Fruit fly (Drosophila melanogaster) whole organism, embryonic: ENCODE results near the gene CG31752.

Experiments used
- ATbp ChIP-seq: fragments of 200-800 bp; sonication (Bioruptor generic); optimal IDR thresholded peaks from 2 replicates; lab custom pipeline; 2017; ENCODE audit warnings: missing biosample characterization, mild to moderate bottlenecking, missing genetic modification characterization, missing genetic modification reagents
- Bgb ChIP-seq: fragments of 200-800 bp; sonication (Bioruptor generic); IDR thresholded peaks from 2 replicates; pipeline ENCODE4 v1.3.6; 2022; ENCODE audit warnings: missing biosample characterization, missing genetic modification characterization; ENCODE audit not compliant: partially characterized antibody
- CG10979 ChIP-seq: fragments of 200-800 bp; sonication (Bioruptor generic); optimal IDR thresholded peaks from 2 replicates; lab custom pipeline; 2018; ENCODE audit warnings: missing biosample characterization, mild to moderate bottlenecking, missing genetic modification characterization, moderate library complexity
- CG11085 ChIP-seq: fragments of 200-800 bp; sonication (Bioruptor generic); IDR thresholded peaks from 2 replicates; pipeline ENCODE4 v1.3.6; 2022; ENCODE audit warnings: missing biosample characterization, missing genetic modification characterization
- CG11398 ChIP-seq: fragments of 200-800 bp; sonication (Bioruptor generic); optimal IDR thresholded peaks from 2 replicates; lab custom pipeline; 2016; ENCODE audit warnings: missing biosample characterization, missing genetic modification characterization
- CG11456 ChIP-seq: fragments of 200-800 bp; sonication (Bioruptor generic); IDR thresholded peaks from 3 replicates; pipeline ENCODE4 v1.3.6; 2022; ENCODE audit warnings: missing biosample characterization, missing genetic modification characterization
- CG11560 ChIP-seq: fragments of 200-800 bp; sonication (Bioruptor generic); IDR thresholded peaks from 3 replicates; pipeline ENCODE4 v1.3.6; 2022; ENCODE audit warnings: missing biosample characterization, missing genetic modification characterization
- CG12071 ChIP-seq: fragments of 200-800 bp; sonication (Bioruptor generic); optimal IDR thresholded peaks from 3 replicates; lab custom pipeline; 2018; ENCODE audit warnings: missing biosample characterization, mild to moderate bottlenecking, missing genetic modification characterization
- CG12769 ChIP-seq: fragments of 200-800 bp; sonication (Bioruptor generic); optimal IDR thresholded peaks from 2 replicates; lab custom pipeline; 2019; ENCODE audit warnings: missing biosample characterization, mild to moderate bottlenecking, missing genetic modification characterization, moderate library complexity
- CG14965 ChIP-seq: fragments of 200-800 bp; sonication (Bioruptor generic); optimal IDR thresholded peaks from 2 replicates; lab custom pipeline; 2016; ENCODE audit warnings: missing biosample characterization, missing genetic modification characterization, borderline replicate concordance
- CG15696 ChIP-seq: fragments of 200-800 bp; sonication (Bioruptor generic); optimal IDR thresholded peaks from 2 replicates; lab custom pipeline; 2019; ENCODE audit warnings: missing biosample characterization, mild to moderate bottlenecking, missing genetic modification characterization, moderate library complexity
- CG16813 ChIP-seq: fragments of 200-800 bp; sonication (Bioruptor generic); IDR thresholded peaks from 3 replicates; pipeline ENCODE4 v1.3.6; 2022; ENCODE audit warnings: missing biosample characterization, missing genetic modification characterization; ENCODE audit not compliant: partially characterized antibody
- CG17568 ChIP-seq: fragments of 200-800 bp; sonication (Bioruptor generic); optimal IDR thresholded peaks from 2 replicates; lab custom pipeline; 2018; ENCODE audit warnings: missing biosample characterization, mild to moderate bottlenecking, missing genetic modification characterization, moderate library complexity
- CG2129 ChIP-seq: fragments of 200-800 bp; sonication (Bioruptor generic); IDR thresholded peaks from 2 replicates; pipeline ENCODE4 v1.3.6; 2022; ENCODE audit warnings: missing biosample characterization, missing genetic modification characterization; ENCODE audit not compliant: partially characterized antibody
- CG2202 ChIP-seq: fragments of 200-800 bp; sonication (Bioruptor generic); optimal IDR thresholded peaks from 2 replicates; lab custom pipeline; 2018; ENCODE audit warnings: missing biosample characterization, mild to moderate bottlenecking, missing genetic modification characterization
- CG32772 ChIP-seq: fragments of 200-800 bp; sonication (Bioruptor generic); IDR thresholded peaks from 2 replicates; pipeline ENCODE4 v1.3.6; 2022; ENCODE audit warnings: missing biosample characterization, missing genetic modification characterization
- CG34376 ChIP-seq: fragments of 200-800 bp; sonication (Bioruptor generic); optimal IDR thresholded peaks from 2 replicates; lab custom pipeline; 2018; ENCODE audit warnings: missing biosample characterization, mild to moderate bottlenecking, missing genetic modification characterization
- CG42726 ChIP-seq: fragments of 200-800 bp; sonication (Bioruptor generic); IDR thresholded peaks from 2 replicates; pipeline ENCODE4 v1.3.6; 2022; ENCODE audit warnings: missing biosample characterization, missing genetic modification characterization; ENCODE audit not compliant: partially characterized antibody
- CG4360 ChIP-seq: fragments of 200-800 bp; sonication (Bioruptor generic); IDR thresholded peaks from 2 replicates; pipeline ENCODE4 v1.3.6; 2022; ENCODE audit warnings: missing biosample characterization, missing genetic modification characterization
- CG4730 ChIP-seq: fragments of 200-800 bp; sonication (Bioruptor generic); IDR thresholded peaks from 2 replicates; pipeline ENCODE4 v1.3.6; 2022; ENCODE audit warnings: missing biosample characterization, missing genetic modification characterization
- CG6813 ChIP-seq: fragments of 200-800 bp; sonication (Bioruptor generic); optimal IDR thresholded peaks from 2 replicates; lab custom pipeline; 2017; ENCODE audit warnings: missing biosample characterization, missing genetic modification characterization, mild to moderate bottlenecking, moderate library complexity, missing genetic modification reagents
- CG9817 ChIP-seq: fragments of 200-800 bp; sonication (Bioruptor generic); optimal IDR thresholded peaks from 2 replicates; lab custom pipeline; 2018; ENCODE audit warnings: missing biosample characterization, mild to moderate bottlenecking, missing genetic modification characterization, moderate library complexity
- Camta ChIP-seq: fragments of 200-800 bp; sonication (Bioruptor generic); optimal IDR thresholded peaks from 2 replicates; lab custom pipeline; 2016; ENCODE audit warnings: missing biosample characterization, missing genetic modification characterization
- CrebB ChIP-seq: fragments of 200-800 bp; sonication (Bioruptor generic); optimal IDR thresholded peaks from 3 replicates; lab custom pipeline; 2018; ENCODE audit warnings: missing biosample characterization, mild to moderate bottlenecking, missing genetic modification characterization
- D19B ChIP-seq: fragments of 200-800 bp; sonication (Bioruptor generic); optimal IDR thresholded peaks from 2 replicates; lab custom pipeline; 2017; ENCODE audit warnings: missing biosample characterization, mild to moderate bottlenecking, missing genetic modification characterization
- Dad ChIP-seq: fragments of 200-800 bp; sonication (Bioruptor generic); optimal IDR thresholded peaks from 3 replicates; lab custom pipeline; 2016; ENCODE audit warnings: missing biosample characterization, missing genetic modification characterization
- E2f1 ChIP-seq: fragments of 200-800 bp; sonication (Bioruptor generic); IDR thresholded peaks from 2 replicates; pipeline ENCODE4 v1.3.6; 2022; ENCODE audit warnings: missing biosample characterization, missing genetic modification characterization
- Eip74EF ChIP-seq, 2 experiments: fragments of 200-800 bp in 1 of 2; fragments of >200 bp in 1 of 2; sonication (Bioruptor generic) in 1 of 2; optimal IDR thresholded peaks; 2 replicates each; lab custom pipeline; 2017 to 2019; ENCODE audit warnings: missing biosample characterization in 2 of 2, missing genetic modification characterization in 2 of 2, mild to moderate bottlenecking in 1 of 2, moderate library complexity in 1 of 2
- Fer1 ChIP-seq: fragments of 200-800 bp; sonication (Bioruptor generic); optimal IDR thresholded peaks from 2 replicates; lab custom pipeline; 2017; ENCODE audit warnings: missing biosample characterization, mild to moderate bottlenecking, missing genetic modification characterization
- Gug ChIP-seq: fragments of 200-800 bp; sonication (Bioruptor generic); IDR thresholded peaks from 4 replicates; pipeline ENCODE4 v1.3.6; 2022; ENCODE audit warnings: missing biosample characterization, missing genetic modification characterization
- HLHmδ ChIP-seq: fragments of 200-800 bp; sonication (Bioruptor generic); optimal IDR thresholded peaks from 2 replicates; lab custom pipeline; 2018; ENCODE audit warnings: missing biosample characterization, mild to moderate bottlenecking, missing genetic modification characterization, moderate library complexity
- HmgZ ChIP-seq: fragments of 200-800 bp; sonication (Bioruptor generic); optimal IDR thresholded peaks from 2 replicates; lab custom pipeline; 2018; ENCODE audit warnings: missing biosample characterization, mild to moderate bottlenecking, missing genetic modification characterization
- Nf-YC ChIP-seq: fragments of 200-800 bp; optimal IDR thresholded peaks from 3 replicates; lab custom pipeline; 2019; ENCODE audit warnings: missing biosample characterization, mild to moderate bottlenecking, missing genetic modification characterization, moderate library complexity
- NfI ChIP-seq: fragments of 200-800 bp; sonication (Bioruptor generic); optimal IDR thresholded peaks from 3 replicates; lab custom pipeline; 2018; ENCODE audit warnings: missing biosample characterization, mild to moderate bottlenecking, missing genetic modification characterization, moderate library complexity
- Rx ChIP-seq: fragments of 200-800 bp; sonication (Bioruptor generic); IDR thresholded peaks from 2 replicates; pipeline ENCODE4 v1.3.6; 2022; ENCODE audit warnings: missing biosample characterization, missing genetic modification characterization
- abd-A ChIP-seq: fragments of 200-800 bp; sonication (Bioruptor generic); optimal IDR thresholded peaks from 3 replicates; lab custom pipeline; 2019; ENCODE audit warnings: missing biosample characterization, mild to moderate bottlenecking, missing genetic modification characterization, moderate library complexity
- ash1 ChIP-seq: fragments of 200-800 bp; sonication (Bioruptor generic); optimal IDR thresholded peaks from 2 replicates; lab custom pipeline; 2018; ENCODE audit warnings: missing biosample characterization, mild to moderate bottlenecking, missing genetic modification characterization
- ato ChIP-seq: fragments of 200-800 bp; sonication (Bioruptor generic); IDR thresholded peaks from 2 replicates; pipeline ENCODE4 v1.3.6; 2022; ENCODE audit warnings: missing biosample characterization, missing genetic modification characterization; ENCODE audit not compliant: partially characterized antibody
- bcd ChIP-seq: fragments of 200-800 bp; sonication (Bioruptor generic); optimal IDR thresholded peaks from 2 replicates; lab custom pipeline; 2017; ENCODE audit warnings: missing biosample characterization, mild to moderate bottlenecking, missing genetic modification characterization
- ewg ChIP-seq: fragments of 200-800 bp; sonication (Bioruptor generic); optimal IDR thresholded peaks from 3 replicates; lab custom pipeline; 2017; ENCODE audit warnings: mild to moderate bottlenecking, missing biosample characterization, missing genetic modification reagents, missing genetic modification characterization
- inv ChIP-seq: fragments of 200-800 bp; sonication (Bioruptor generic); IDR thresholded peaks from 2 replicates; pipeline ENCODE4 v1.3.6; 2022; ENCODE audit warnings: missing biosample characterization, missing genetic modification characterization; ENCODE audit not compliant: partially characterized antibody
- jumu ChIP-seq: fragments of 200-800 bp; sonication (Bioruptor generic); optimal IDR thresholded peaks from 3 replicates; lab custom pipeline; 2016; ENCODE audit warnings: missing biosample characterization, missing genetic modification characterization
- oc ChIP-seq: fragments of 200-800 bp; sonication (Bioruptor generic); optimal IDR thresholded peaks from 2 replicates; lab custom pipeline; 2018; ENCODE audit warnings: missing biosample characterization, mild to moderate bottlenecking, missing genetic modification characterization, moderate library complexity
- slou ChIP-seq: fragments of 200-800 bp; sonication (Bioruptor generic); optimal IDR thresholded peaks from 3 replicates; lab custom pipeline; 2016; ENCODE audit warnings: missing biosample characterization, missing genetic modification characterization
- sob ChIP-seq: fragments of 200-800 bp; sonication (Bioruptor generic); IDR thresholded peaks from 2 replicates; pipeline ENCODE4 v1.3.6; 2022; ENCODE audit warnings: missing biosample characterization, missing genetic modification characterization
- trem ChIP-seq: fragments of 200-800 bp; optimal IDR thresholded peaks from 3 replicates; lab custom pipeline; 2019; ENCODE audit warnings: missing biosample characterization, mild to moderate bottlenecking, missing genetic modification characterization, moderate library complexity
- trh ChIP-seq: fragments of 200-800 bp; sonication (Bioruptor generic); optimal IDR thresholded peaks from 2 replicates; lab custom pipeline; 2016; ENCODE audit warnings: missing biosample characterization, missing genetic modification characterization
- tup ChIP-seq: fragments of 200-800 bp; sonication (Bioruptor generic); optimal IDR thresholded peaks from 2 replicates; lab custom pipeline; 2016; ENCODE audit warnings: missing biosample characterization, mild to moderate bottlenecking, missing genetic modification characterization, moderate library complexity
- unc-4 ChIP-seq: fragments of 200-800 bp; sonication (Bioruptor generic); IDR thresholded peaks from 2 replicates; pipeline ENCODE4 v1.3.6; 2022; ENCODE audit warnings: missing biosample characterization, missing genetic modification characterization; ENCODE audit not compliant: partially characterized antibody

CG31752 gene

dm6 chr2L:18844917-18845509 is 3.9 kb upstream of the CG31752 start, which contains the start of gene CG17321 (continued):
- no peak for TF ChIP-seq HmgZ
- peak; percentile 51 for TF ChIP-seq ewg
- TF ChIP-seq trem (tag; lab: Kevin White, UChicago): no peak
- TF ChIP-seq Bgb (GFP tag; lab: Robert Waterston, UW): peak; percentile 27; the same call in 1 of the 2 replicates
- TF ChIP-seq CG14965 (GFP tag; lab: Kevin White, UChicago): no peak
- TF ChIP-seq CG4360 (GFP tag; lab: Robert Waterston, UW): no peak
- TF ChIP-seq Dad: no peak
- TF ChIP-seq CG11456 (GFP tag; lab: Robert Waterston, UW): 0 out of 3 replicates have a peak, but pooled peaks have one; percentile 37
- no peak for TF ChIP-seq Camta (GFP tag; lab: Kevin White, UChicago)
- no peak for TF ChIP-seq CG4730 (GFP tag; lab: Robert Waterston, UW)
- TF ChIP-seq Gug: no peak
- no peak for TF ChIP-seq CG9817 (tag; lab: Kevin White, UChicago)
- no peak for TF ChIP-seq jumu (GFP tag; lab: Kevin White, UChicago)
- peak; percentile 31 for TF ChIP-seq CG34376
- TF ChIP-seq NfI (GFP tag; lab: Kevin White, UChicago): no peak
- no peak for TF ChIP-seq slou
- no peak for TF ChIP-seq CG12071
- TF ChIP-seq CG10979 (tag; lab: Kevin White, UChicago): no peak
- no peak for TF ChIP-seq Fer1 (GFP tag; lab: Kevin White, UChicago)
- no peak for TF ChIP-seq CG11560 (tag; lab: Robert Waterston, UW)
- TF ChIP-seq trh: no peak
- TF ChIP-seq Nf-YC (tag; lab: Kevin White, UChicago): no peak
- TF ChIP-seq CG32772 (GFP tag; lab: Robert Waterston, UW): no peak
- no peak for TF ChIP-seq CG17568
- no peak for TF ChIP-seq CG15696 (tag; lab: Kevin White, UChicago)
- no peak for TF ChIP-seq CG2202 (tag; lab: Kevin White, UChicago)
- no peak for TF ChIP-seq Eip74EF (GFP tag; optimal IDR thresholded peaks at IDR 0.05; lab: Kevin White, UChicago)
- no peak for TF ChIP-seq unc-4
- TF ChIP-seq E2f1 (GFP tag; lab: Robert Waterston, UW): no peak
- no peak for TF ChIP-seq CG16813
- no peak for TF ChIP-seq ash1 (GFP tag; lab: Kevin White, UChicago)
- TF ChIP-seq inv (GFP tag; lab: Robert Waterston, UW): no peak
- TF ChIP-seq CG6813 (GFP tag; lab: Kevin White, UChicago): no peak
- no peak for TF ChIP-seq bcd (GFP tag; lab: Kevin White, UChicago)
- TF ChIP-seq CG42726 (GFP tag; lab: Robert Waterston, UW): no peak
- TF ChIP-seq tup: no peak
- TF ChIP-seq Rx (GFP tag; lab: Robert Waterston, UW): no peak
- no peak for TF ChIP-seq sob (GFP tag; lab: Robert Waterston, UW)
- TF ChIP-seq CG12769 (tag; lab: Kevin White, UChicago): no peak
- TF ChIP-seq CG11085 (GFP tag; lab: Robert Waterston, UW): no peak
- TF ChIP-seq D19B (GFP tag; lab: Kevin White, UChicago): no peak
- no peak for TF ChIP-seq CG2129 (GFP tag; lab: Robert Waterston, UW)
- peak; percentile 66 for TF ChIP-seq abd-A
- no peak for TF ChIP-seq ato
- TF ChIP-seq CG11398 (GFP tag; lab: Kevin White, UChicago): no peak
- no peak for TF ChIP-seq oc
- TF ChIP-seq HLHmδ (GFP tag; lab: Kevin White, UChicago): no peak
- TF ChIP-seq ATbp (GFP tag; lab: Kevin White, UChicago): no peak
- no peak for TF ChIP-seq CrebB (tag; lab: Kevin White, UChicago)
